Fruit fly (Drosophila melanogaster): ENCODE results near the gene CG1090.

The CG1090 gene

dm6 chr3R:4397403-4398079 is 37.9 kb downstream of the CG1090 start, which contains the start of gene CG9855 (continued):
- TF ChIP-seq CG6813 (GFP tag; optimal IDR thresholded peaks at IDR 0.05) (no peak), CG6791 (GFP tag; IDR thresholded peaks at IDR 0.05; ENCODE audit: partially characterized antibody) (peak; percentile 48; the same call in 2 of the 3 replicates), HLH54F (GFP tag; optimal IDR thresholded peaks at IDR 0.05) (no peak), Nf-YA (GFP tag; IDR thresholded peaks at IDR 0.05) (no peak), twi (tag; optimal IDR thresholded peaks at IDR 0.05) (no peak), CG42726 (GFP tag; IDR thresholded peaks at IDR 0.05; ENCODE audit: partially characterized antibody) (peak; percentile 24; the same call in 1 of the 2 replicates), CG14710 (tag; optimal IDR thresholded peaks at IDR 0.05) (peak; percentile 43), CG2712 (tag; optimal IDR thresholded peaks at IDR 0.05) (peak; percentile 32), tx (GFP tag; optimal IDR thresholded peaks at IDR 0.05) (no peak), CG17186 (GFP tag; optimal IDR thresholded peaks at IDR 0.05) (peak; percentile 26), Dll (GFP tag; IDR thresholded peaks at IDR 0.05; ENCODE audit: partially characterized antibody) (0 out of 4 replicates have a peak, but pooled peaks have one; percentile 41), Sry-δ (GFP tag; optimal IDR thresholded peaks at IDR 0.05) (peak; percentile 40), hbn (GFP tag; IDR thresholded peaks at IDR 0.05; ENCODE audit: partially characterized antibody) (peak; percentile 37; the same call in 1 of the 2 replicates), HmgZ (tag; optimal IDR thresholded peaks at IDR 0.05) (peak; percentile 21), BEAF-32 (GFP tag; optimal IDR thresholded peaks at IDR 0.05) (peak; percentile 59), mirr (GFP tag; optimal IDR thresholded peaks at IDR 0.05) (no peak), Hmr (GFP tag; optimal IDR thresholded peaks at IDR 0.05) (peak; percentile 17), CoRest (tag; optimal IDR thresholded peaks at IDR 0.05) (peak; percentile 23), Nf-YC (tag; optimal IDR thresholded peaks at IDR 0.05) (peak; percentile 18), CG30020 (tag; optimal IDR thresholded peaks at IDR 0.05) (peak; percentile 84), knrl (GFP tag; IDR thresholded peaks at IDR 0.05; ENCODE audit: partially characterized antibody) (0 out of 3 replicates have a peak, but pooled peaks have one; percentile 11), sens (GFP tag) (peak; percentile 48), CG10267 (tag; optimal IDR thresholded peaks at IDR 0.05) (peak; percentile 45), Sox100B (GFP tag; optimal IDR thresholded peaks at IDR 0.05) (no peak), unpg (GFP tag; optimal IDR thresholded peaks at IDR 0.05) (no peak), nerfin-1 (tag; optimal IDR thresholded peaks at IDR 0.05) (peak; percentile 8), Med (GFP tag) (peak; percentile 61), CG2116 (GFP tag; optimal IDR thresholded peaks at IDR 0.05) (peak; percentile 40), trem (tag; optimal IDR thresholded peaks at IDR 0.05) (peak; percentile 46), kah (GFP tag; optimal IDR thresholded peaks at IDR 0.05) (no peak), CG10431 (GFP tag; optimal IDR thresholded peaks at IDR 0.05) (peak; percentile 11), stwl (tag; optimal IDR thresholded peaks at IDR 0.05) (peak; percentile 81), CG13894 (tag; optimal IDR thresholded peaks at IDR 0.05) (peak; percentile 33), MESR4 (GFP tag; optimal IDR thresholded peaks at IDR 0.05) (peak; percentile 75), CG11504 (tag; optimal IDR thresholded peaks at IDR 0.05) (peak; percentile 2), E2f2 (GFP tag; IDR thresholded peaks at IDR 0.05) (peak; percentile 50), CG13296 (GFP tag; optimal IDR thresholded peaks at IDR 0.05) (no peak), sug (tag; optimal IDR thresholded peaks at IDR 0.05) (peak; percentile 15), Elba2 (GFP tag; optimal IDR thresholded peaks at IDR 0.05) (peak; percentile 24), CG16779 (GFP tag; IDR thresholded peaks at IDR 0.05) (no peak), CG9797 (GFP tag; optimal IDR thresholded peaks at IDR 0.05) (peak; percentile 86)

Data from whole organism, embryonic.